Worm (Caenorhabditis elegans) whole organism, L1 larva: Measurements from ENCODE around the gene F52H2.15.
A peak's percentile ranks its signal among the peaks of the same experiment; 100 is the strongest.

Experiments
- C04F5.9 ChIP-seq: sonication (generic microtip); optimal IDR thresholded peaks from 2 replicates; lab custom pipeline; 2016; ENCODE audit warnings: missing genetic modification characterization, missing compliant biosample characterization
- C16A3.4 ChIP-seq: fragments of 150-350 bp; optimal IDR thresholded peaks from 2 replicates; lab custom pipeline; 2014; ENCODE audit warnings: missing biosample characterization, missing genetic modification characterization
- F16B12.6 ChIP-seq: fragments of 150-350 bp; optimal IDR thresholded peaks from 2 replicates; lab custom pipeline; 2014; ENCODE audit warnings: missing biosample characterization, missing genetic modification characterization
- Y116A8C.19 ChIP-seq: sonication (generic microtip); optimal IDR thresholded peaks from 2 replicates; lab custom pipeline; 2016; ENCODE audit warnings: missing compliant biosample characterization, missing genetic modification characterization, borderline replicate concordance
- aha-1 ChIP-seq: fragments of 150-350 bp; optimal IDR thresholded peaks from 2 replicates; lab custom pipeline; 2014; ENCODE audit warnings: missing biosample characterization, missing genetic modification characterization
- ama-1 ChIP-seq: fragments of 150-350 bp; optimal IDR thresholded peaks from 2 replicates; lab custom pipeline; 2014
- blmp-1 ChIP-seq: fragments of 150-350 bp; optimal IDR thresholded peaks from 2 replicates; lab custom pipeline; 2014; ENCODE audit warnings: missing biosample characterization, missing genetic modification characterization
- ceh-82 ChIP-seq, 3 experiments: fragments of 150-350 bp in 1 of 3; sonication (generic microtip) in 2 of 3; optimal IDR thresholded peaks; 2 replicates each; lab custom pipeline; 2014 to 2017; ENCODE audit warnings: missing biosample characterization in 3 of 3, missing genetic modification characterization in 3 of 3
- ceh-88 ChIP-seq: fragments of 200-800 bp; sonication (Bioruptor generic); IDR thresholded peaks from 2 replicates; pipeline ENCODE4 v1.3.6; 2022; ENCODE audit warnings: missing genetic modification characterization, missing compliant biosample characterization
- ceh-90 ChIP-seq: sonication (generic microtip); optimal IDR thresholded peaks from 2 replicates; lab custom pipeline; 2016; ENCODE audit warnings: missing genetic modification characterization, missing compliant biosample characterization
- dpl-1 ChIP-seq, 3 experiments: fragments of 150-350 bp in 2 of 3; sonication (generic microtip) in 1 of 3; optimal IDR thresholded peaks; 2 replicates each; lab custom pipeline; 2014 to 2017; ENCODE audit warnings: missing biosample characterization in 3 of 3, missing genetic modification characterization in 3 of 3, missing genetic modification reagents in 3 of 3
- efl-3 ChIP-seq: fragments of 200-800 bp; sonication (Bioruptor generic); optimal IDR thresholded peaks from 2 replicates; lab custom pipeline; 2018; ENCODE audit warnings: mild to moderate bottlenecking, missing genetic modification characterization, missing compliant biosample characterization
- egl-13 ChIP-seq: sonication (generic microtip); optimal IDR thresholded peaks from 2 replicates; lab custom pipeline; 2016; ENCODE audit warnings: missing genotype, missing genetic modification reagents, missing genetic modification characterization, missing compliant biosample characterization
- fkh-10 ChIP-seq: sonication (generic microtip); optimal IDR thresholded peaks from 2 replicates; lab custom pipeline; 2017; ENCODE audit warnings: missing biosample characterization, missing genetic modification reagents, missing genetic modification characterization
- fkh-8 ChIP-seq: sonication (generic microtip); optimal IDR thresholded peaks from 2 replicates; lab custom pipeline; 2016; ENCODE audit warnings: mild to moderate bottlenecking, missing genetic modification characterization, missing compliant biosample characterization
- grh-1 ChIP-seq: fragments of 200-800 bp; sonication (Bioruptor generic); IDR thresholded peaks from 2 replicates; pipeline ENCODE4 v1.3.6; 2022; ENCODE audit warnings: missing genetic modification reagents, missing genetic modification characterization, missing compliant biosample characterization
- hlh-17 ChIP-seq: fragments of 200-800 bp; sonication (Bioruptor generic); optimal IDR thresholded peaks from 2 replicates; lab custom pipeline; 2018; ENCODE audit warnings: missing genetic modification characterization, mild to moderate bottlenecking, missing compliant biosample characterization, moderate library complexity, borderline replicate concordance
- hlh-4 ChIP-seq: sonication (generic microtip); optimal IDR thresholded peaks from 2 replicates; lab custom pipeline; 2016; ENCODE audit warnings: mild to moderate bottlenecking, missing genetic modification characterization, missing compliant biosample characterization
- irx-1 ChIP-seq: sonication (generic microtip); optimal IDR thresholded peaks from 2 replicates; lab custom pipeline; 2016; ENCODE audit warnings: missing genetic modification characterization, missing compliant biosample characterization
- isw-1 ChIP-seq: fragments of 200-800 bp; sonication (Bioruptor generic); IDR thresholded peaks from 2 replicates; pipeline ENCODE4 v1.3.6; 2022; ENCODE audit warnings: missing genetic modification characterization, missing compliant biosample characterization
- lin-13 ChIP-seq: fragments of 150-350 bp; optimal IDR thresholded peaks from 2 replicates; lab custom pipeline; 2014; ENCODE audit warnings: missing biosample characterization, missing genetic modification reagents, missing genetic modification characterization
- lin-39 ChIP-seq: fragments of 150-350 bp; optimal IDR thresholded peaks from 2 replicates; lab custom pipeline; 2014; ENCODE audit warnings: missing biosample characterization, missing genetic modification reagents, missing genetic modification characterization
- lsy-2 ChIP-seq, 2 experiments: fragments of 150-350 bp; optimal IDR thresholded peaks; 2 replicates each; lab custom pipeline; 2014; ENCODE audit warnings: missing biosample characterization in 2 of 2, missing genetic modification characterization in 2 of 2
- mab-9 ChIP-seq: fragments of 200-800 bp; sonication (Bioruptor generic); IDR thresholded peaks from 2 replicates; pipeline ENCODE4 v1.3.6; 2022; ENCODE audit warnings: missing genetic modification reagents, missing genetic modification characterization, missing compliant biosample characterization
- mef-2 ChIP-seq: fragments of 150-350 bp; optimal IDR thresholded peaks from 2 replicates; lab custom pipeline; 2014; ENCODE audit warnings: missing biosample characterization, missing genetic modification characterization
- nhr-11 ChIP-seq: fragments of 150-350 bp; optimal IDR thresholded peaks from 2 replicates; lab custom pipeline; 2014; ENCODE audit warnings: missing biosample characterization, missing genetic modification characterization
- nhr-12 ChIP-seq: sonication (generic microtip); optimal IDR thresholded peaks from 2 replicates; lab custom pipeline; 2017; ENCODE audit warnings: missing biosample characterization, missing genetic modification characterization
- nhr-19 ChIP-seq: fragments of 200-800 bp; sonication (Bioruptor generic); conservative IDR thresholded peaks from 2 replicates; pipeline ENCODE4 v1.3.6; 2022; ENCODE audit warnings: missing genetic modification characterization, missing compliant biosample characterization
- nhr-20 ChIP-seq: sonication (generic microtip); optimal IDR thresholded peaks from 2 replicates; lab custom pipeline; 2016; ENCODE audit warnings: mild to moderate bottlenecking, missing genetic modification characterization, missing compliant biosample characterization
- nhr-237 ChIP-seq: fragments of 150-350 bp; optimal IDR thresholded peaks from 2 replicates; lab custom pipeline; 2014; ENCODE audit warnings: missing biosample characterization, missing genetic modification characterization
- nhr-47 ChIP-seq: sonication (generic microtip); optimal IDR thresholded peaks from 2 replicates; lab custom pipeline; 2016; ENCODE audit warnings: mild to moderate bottlenecking, missing genetic modification characterization, moderate library complexity, missing compliant biosample characterization
- nhr-76 ChIP-seq: sonication (generic microtip); optimal IDR thresholded peaks from 2 replicates; lab custom pipeline; 2017; ENCODE audit warnings: missing biosample characterization, missing genetic modification characterization
- nhr-84 ChIP-seq: sonication (generic microtip); optimal IDR thresholded peaks from 2 replicates; lab custom pipeline; 2017; ENCODE audit warnings: missing biosample characterization, missing genetic modification characterization
- nhr-85 ChIP-seq: sonication (generic microtip); peaks from one replicate; lab custom pipeline; 2016; ENCODE audit warnings: missing genetic modification characterization, inconsistent platforms, missing compliant biosample characterization
- nhr-90 ChIP-seq: sonication (generic microtip); optimal IDR thresholded peaks from 2 replicates; lab custom pipeline; 2016; ENCODE audit warnings: mild to moderate bottlenecking, missing genetic modification characterization, missing compliant biosample characterization; ENCODE audit not compliant: poor library complexity
- pax-3 ChIP-seq: fragments of 200-800 bp; sonication (Bioruptor generic); optimal IDR thresholded peaks from 2 replicates; lab custom pipeline; 2018; ENCODE audit warnings: mild to moderate bottlenecking, missing genetic modification characterization, moderate library complexity, missing compliant biosample characterization
- pqm-1 ChIP-seq: sonication (generic microtip); optimal IDR thresholded peaks from 3 replicates; lab custom pipeline; 2017; ENCODE audit warnings: missing biosample characterization, missing genetic modification characterization
- skn-1 ChIP-seq: fragments of 150-350 bp; optimal IDR thresholded peaks from 2 replicates; lab custom pipeline; 2014; ENCODE audit warnings: missing biosample characterization, missing genetic modification characterization
- snu-23 ChIP-seq: sonication (generic microtip); optimal IDR thresholded peaks from 2 replicates; lab custom pipeline; 2016; ENCODE audit warnings: missing genetic modification characterization, missing compliant biosample characterization
- sox-4 ChIP-seq: sonication (generic microtip); optimal IDR thresholded peaks from 2 replicates; lab custom pipeline; 2016; ENCODE audit warnings: missing genetic modification characterization, missing compliant biosample characterization
- sptf-1 ChIP-seq: fragments of 150-350 bp; optimal IDR thresholded peaks from 2 replicates; lab custom pipeline; 2014; ENCODE audit warnings: missing biosample characterization, missing genetic modification characterization
- swsn-7 ChIP-seq: sonication (generic microtip); optimal IDR thresholded peaks from 2 replicates; lab custom pipeline; 2016; ENCODE audit warnings: missing genetic modification characterization, missing compliant biosample characterization
- tbx-2 ChIP-seq: sonication (generic microtip); optimal IDR thresholded peaks from 2 replicates; lab custom pipeline; 2016; ENCODE audit warnings: missing genetic modification characterization, missing compliant biosample characterization
- unc-130 ChIP-seq: fragments of 150-350 bp; optimal IDR thresholded peaks from 2 replicates; lab custom pipeline; 2017; ENCODE audit warnings: missing biosample characterization, missing genetic modification characterization, inconsistent platforms
- unc-86 ChIP-seq: sonication (generic microtip); optimal IDR thresholded peaks from 2 replicates; lab custom pipeline; 2016; ENCODE audit warnings: missing genetic modification characterization, missing compliant biosample characterization
- vab-15 ChIP-seq: sonication (generic microtip); optimal IDR thresholded peaks from 2 replicates; lab custom pipeline; 2017; ENCODE audit warnings: missing genotype, mild to moderate bottlenecking, missing genetic modification characterization, missing compliant biosample characterization
- xbp-1 ChIP-seq: sonication (generic microtip); optimal IDR thresholded peaks from 2 replicates; lab custom pipeline; 2016; ENCODE audit warnings: missing genetic modification characterization, missing compliant biosample characterization
- zip-4 ChIP-seq: fragments of 200-800 bp; sonication (Bioruptor generic); optimal IDR thresholded peaks from 2 replicates; lab custom pipeline; 2018; ENCODE audit warnings: mild to moderate bottlenecking, missing genetic modification characterization, moderate library complexity, missing compliant biosample characterization
- ztf-11 ChIP-seq, 2 experiments: sonication (generic microtip); optimal IDR thresholded peaks; 2 replicates each; lab custom pipeline; 2016 to 2017; ENCODE audit warnings: missing genetic modification characterization in 2 of 2, missing biosample characterization in 1 of 2, missing compliant biosample characterization in 1 of 2
- ztf-4 ChIP-seq: fragments of 150-350 bp; optimal IDR thresholded peaks from 2 replicates; lab custom pipeline; 2014; ENCODE audit warnings: missing biosample characterization, missing genetic modification characterization

F52H2.15 gene

DNA sequence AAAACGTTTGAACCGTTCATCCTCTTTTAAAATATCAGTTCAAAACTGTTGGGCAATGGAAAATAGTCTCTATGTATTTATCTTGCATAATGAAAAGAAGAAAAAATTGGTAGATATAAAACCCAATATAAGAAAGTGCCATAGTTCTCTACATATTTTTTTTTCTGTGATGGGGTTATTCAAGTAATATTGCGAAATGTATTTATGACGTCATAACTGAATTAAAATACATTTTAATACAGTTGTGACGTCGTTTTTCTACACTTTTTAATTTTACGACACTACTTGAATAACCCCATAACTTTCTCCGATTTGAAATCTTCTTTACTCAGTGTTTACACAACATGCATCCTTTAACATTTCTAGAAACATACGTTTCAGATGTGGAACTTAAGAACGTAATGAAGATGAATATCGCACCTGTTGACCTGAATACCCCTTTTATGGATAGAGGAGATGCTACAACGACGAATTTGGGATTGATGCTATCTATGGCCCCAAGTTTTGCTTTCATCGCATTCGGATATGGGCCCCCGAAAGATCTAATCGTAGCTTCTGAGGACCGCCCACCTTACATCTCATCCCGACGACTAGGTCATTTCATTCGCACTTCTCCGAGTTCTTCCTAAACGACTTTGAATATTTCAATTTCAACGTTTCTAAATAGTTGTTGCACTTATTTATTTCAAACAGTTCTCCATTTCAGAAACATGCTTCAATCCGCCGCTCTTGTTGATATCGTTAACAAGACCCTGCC is 42.5 kb downstream of the F52H2.15 start, which contains the start of gene T03G6.1:
Gene T03G6.1, plus strand, starts transcription at position 707 of the 757 bp plus-strand sequence.
- TF ChIP-seq blmp-1 (peak; percentile 50), nhr-11 (tag; lab: Kevin White, UChicago) (no peak)

DNA sequence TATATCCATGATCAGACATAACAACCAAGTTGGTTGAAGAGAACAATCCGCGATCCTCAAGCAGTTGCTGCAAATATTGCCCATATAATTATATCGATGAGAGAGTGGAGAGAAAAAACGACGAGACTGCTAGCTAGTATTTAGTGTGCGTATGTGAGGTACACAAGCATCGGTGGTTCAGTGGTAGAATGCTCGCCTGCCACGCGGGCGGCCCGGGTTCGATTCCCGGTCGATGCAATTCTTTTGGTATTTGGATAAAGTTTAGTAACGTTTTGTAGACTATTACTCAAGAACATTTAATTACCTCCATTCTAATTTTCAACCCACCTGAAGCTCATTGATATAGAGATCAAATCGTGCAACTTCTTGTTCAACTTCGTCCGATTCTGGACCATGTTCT is 47.9 kb downstream of the F52H2.15 start:
- TF ChIP-seq swsn-7 (tag; lab: Kevin White, UChicago) (peak; percentile 72), ceh-90 (tag; lab: Kevin White, UChicago) (no peak), irx-1 (tag; lab: Kevin White, UChicago) (peak; percentile 6), ztf-11 (tag; optimal IDR thresholded peaks at IDR 0.05; lab: Kevin White, UChicago) (peak in 1 of 2 experiments; percentile 42), tbx-2 (tag; lab: Kevin White, UChicago) (peak; percentile 67), sox-4 (tag; lab: Kevin White, UChicago) (peak; percentile 15), sptf-1 (no peak), aha-1 (tag; lab: Kevin White, UChicago) (no peak), ceh-82 (tag; optimal IDR thresholded peaks at IDR 0.05; lab: Kevin White, UChicago) (peak; percentile 11 to 60 (median 54)), grh-1 (GFP tag; lab: Robert Waterston, UW) (0 out of 2 replicates have a peak, but pooled peaks have one; percentile 31), lsy-2 (tag; optimal IDR thresholded peaks at IDR 0.05; lab: Kevin White, UChicago) (peak; percentile 34 to 47), pax-3 (tag; lab: Kevin White, UChicago) (peak; percentile 52), hlh-4 (no peak), dpl-1 (GFP tag; optimal IDR thresholded peaks at IDR 0.05; lab: Kevin White, UChicago) (peak in 1 of 3 experiments; percentile 22), unc-130 (tag; lab: Kevin White, UChicago) (peak; percentile 84), nhr-237 (tag; lab: Kevin White, UChicago) (no peak), ama-1 (lab: Kevin White, UChicago) (no peak), nhr-85 (tag; lab: Kevin White, UChicago) (peak; percentile 67), nhr-12 (tag; lab: Kevin White, UChicago) (no peak), nhr-20 (tag; lab: Kevin White, UChicago) (peak; percentile 78), zip-4 (GFP tag; lab: Kevin White, UChicago) (no peak), lin-39 (tag; lab: Kevin White, UChicago) (no peak), nhr-76 (tag; lab: Kevin White, UChicago) (no peak), ztf-4 (tag; lab: Kevin White, UChicago) (no peak), nhr-47 (peak; percentile 83), mef-2 (tag; lab: Kevin White, UChicago) (no peak), snu-23 (GFP tag; lab: Kevin White, UChicago) (peak; percentile 83), C04F5.9 (no peak), nhr-90 (tag; lab: Kevin White, UChicago) (peak; percentile 76), ceh-88 (GFP tag; lab: Robert Waterston, UW) (peak; percentile 56; the same call in 1 of the 2 replicates), nhr-84 (tag; lab: Kevin White, UChicago) (no peak), fkh-8 (tag; lab: Kevin White, UChicago) (peak; percentile 74), xbp-1 (tag; lab: Kevin White, UChicago) (peak; percentile 56), lin-13 (peak; percentile 39), hlh-17 (GFP tag; lab: Kevin White, UChicago) (no peak), mab-9 (GFP tag; lab: Robert Waterston, UW) (no peak), vab-15 (tag; lab: Kevin White, UChicago) (no peak), fkh-10 (GFP tag; lab: Kevin White, UChicago) (no peak), isw-1 (GFP tag; lab: Robert Waterston, UW) (no peak), blmp-1 (no peak), skn-1 (tag; lab: Kevin White, UChicago) (peak; percentile 91), pqm-1 (tag; lab: Kevin White, UChicago) (no peak), C16A3.4 (tag; lab: Kevin White, UChicago) (peak; percentile 71), unc-86 (peak; percentile 9), efl-3 (GFP tag; lab: Kevin White, UChicago) (no peak), egl-13 (tag; lab: Kevin White, UChicago) (peak; percentile 32), Y116A8C.19 (tag; lab: Kevin White, UChicago) (no peak), F16B12.6 (tag; lab: Kevin White, UChicago) (no peak), nhr-19 (peak; percentile 75)
